Fruit fly (Drosophila melanogaster) whole organism, pupa: ENCODE results near the gene Sf3b1.

ENCODE experiments used
- CG14655 ChIP-seq: fragments of 200-800 bp; sonication (Bioruptor generic); optimal IDR thresholded peaks from 3 replicates; lab custom pipeline; 2017; ENCODE audit warnings: mild to moderate bottlenecking, missing biosample characterization, missing genetic modification reagents, missing genetic modification characterization
- CG15710 ChIP-seq: fragments of 200-800 bp; sonication (Bioruptor generic); optimal IDR thresholded peaks from 2 replicates; lab custom pipeline; 2018; ENCODE audit warnings: missing biosample characterization, mild to moderate bottlenecking, missing genetic modification characterization, moderate library complexity
- CG17806 ChIP-seq: fragments of 200-800 bp; sonication (Bioruptor generic); optimal IDR thresholded peaks from 2 replicates; lab custom pipeline; 2018; ENCODE audit warnings: missing biosample characterization, mild to moderate bottlenecking, missing genetic modification characterization, moderate library complexity
- CG34367 ChIP-seq: fragments of 200-800 bp; sonication (Bioruptor generic); optimal IDR thresholded peaks from 2 replicates; lab custom pipeline; 2018; ENCODE audit warnings: missing biosample characterization, mild to moderate bottlenecking, missing genetic modification characterization
- CG4496 ChIP-seq: fragments of 200-800 bp; sonication (Bioruptor generic); IDR thresholded peaks from 3 replicates; pipeline ENCODE4 v1.3.6; 2022; ENCODE audit warnings: missing biosample characterization, missing genetic modification characterization
- CG9948 ChIP-seq: fragments of 200-800 bp; sonication (Bioruptor generic); optimal IDR thresholded peaks from 2 replicates; lab custom pipeline; 2018; ENCODE audit warnings: missing biosample characterization, mild to moderate bottlenecking, missing genetic modification characterization, moderate library complexity
- D1 ChIP-seq: fragments of 200-800 bp; sonication (Bioruptor generic); optimal IDR thresholded peaks from 2 replicates; lab custom pipeline; 2018; ENCODE audit warnings: missing biosample characterization, mild to moderate bottlenecking, missing genetic modification characterization, moderate library complexity
- EcR ChIP-seq: fragments of 200-800 bp; sonication (Bioruptor generic); optimal IDR thresholded peaks from 3 replicates; lab custom pipeline; 2019; ENCODE audit warnings: missing biosample characterization, missing genetic modification characterization, mild to moderate bottlenecking, moderate library complexity, missing genetic modification reagents
- Ets98B ChIP-seq: fragments of 200-800 bp; sonication (Bioruptor generic); IDR thresholded peaks from 2 replicates; pipeline ENCODE4 v1.3.6; 2022; ENCODE audit warnings: missing biosample characterization, missing genetic modification characterization
- Pif1A ChIP-seq: fragments of 200-800 bp; sonication (Bioruptor generic); optimal IDR thresholded peaks from 3 replicates; lab custom pipeline; 2016; ENCODE audit warnings: missing biosample characterization, missing genetic modification characterization
- Pif1B ChIP-seq: fragments of 200-800 bp; sonication (Bioruptor generic); optimal IDR thresholded peaks from 3 replicates; lab custom pipeline; 2016; ENCODE audit warnings: missing biosample characterization, missing genetic modification characterization
- Snoo ChIP-seq: fragments of 200-800 bp; sonication (Bioruptor generic); optimal IDR thresholded peaks from 3 replicates; lab custom pipeline; 2017; ENCODE audit warnings: missing biosample characterization, mild to moderate bottlenecking, missing genetic modification characterization, inconsistent platforms

DNA sequence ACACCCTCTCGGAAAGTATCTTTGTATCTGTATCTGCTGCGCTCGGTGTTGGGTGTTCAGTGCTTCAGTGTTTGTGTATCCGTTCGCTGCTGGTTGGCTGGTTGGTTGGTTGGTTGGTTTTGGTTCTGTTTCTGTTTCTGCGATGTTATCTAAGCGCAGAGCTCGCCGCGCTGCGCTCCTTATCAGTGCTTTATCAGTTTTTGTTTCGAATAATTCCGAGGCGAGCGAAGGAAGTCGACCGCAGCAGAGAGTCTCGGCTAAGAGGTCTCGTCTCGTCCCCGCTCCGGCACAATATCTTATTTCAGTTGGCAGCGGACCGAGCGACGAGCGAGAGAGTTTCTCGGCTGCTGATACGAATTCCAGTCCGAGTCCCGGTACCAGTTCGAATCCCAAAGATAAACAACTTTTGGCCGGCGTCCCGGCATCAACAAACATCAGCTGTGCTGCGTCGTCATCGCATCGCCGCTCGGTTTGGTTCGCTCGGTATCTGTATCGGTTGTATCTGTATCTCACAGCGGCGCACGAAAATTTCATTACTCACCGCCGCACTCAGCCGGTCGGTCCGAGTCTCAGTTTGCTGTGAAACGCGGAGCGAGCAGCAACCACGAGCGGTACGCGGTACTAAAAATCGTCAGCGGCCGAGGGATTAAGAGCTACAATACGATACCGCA, 44.8 kb upstream of the Sf3b1 start:
- peak; percentile 42 for TF ChIP-seq Pif1A
- TF ChIP-seq CG15710: no peak
- no peak for TF ChIP-seq CG14655 (GFP tag; lab: Kevin White, UChicago)
- peak; percentile 41 for TF ChIP-seq Ets98B (GFP tag; lab: Robert Waterston, UW)
- TF ChIP-seq CG4496 (GFP tag; lab: Robert Waterston, UW): peak; percentile 68; the same call in 2 of the 3 replicates
- no peak for TF ChIP-seq CG9948 (tag; lab: Kevin White, UChicago)
- peak; percentile 10 for TF ChIP-seq Pif1B
- TF ChIP-seq EcR: peak; percentile 34
- no peak for TF ChIP-seq D1 (tag; lab: Kevin White, UChicago)
- TF ChIP-seq CG17806: no peak
- no peak for TF ChIP-seq CG34367 (tag; lab: Kevin White, UChicago)
- TF ChIP-seq Snoo (tag; lab: Kevin White, UChicago): peak; percentile 1
